Fruit fly (Drosophila melanogaster) whole organism, embryonic: ENCODE results near the gene Eip75B.

Experiments used
- Bteb2 ChIP-seq: fragments of 200-800 bp; sonication (Bioruptor generic); optimal IDR thresholded peaks from 2 replicates; lab custom pipeline; 2016; ENCODE audit warnings: missing biosample characterization, missing genetic modification characterization
- CG1024 ChIP-seq: fragments of 200-800 bp; sonication (Bioruptor generic); IDR thresholded peaks from 2 replicates; pipeline ENCODE4 v1.3.6; 2022; ENCODE audit warnings: missing biosample characterization, missing genetic modification characterization
- CG10959 ChIP-seq: fragments of 200-800 bp; sonication (Bioruptor generic); IDR thresholded peaks from 2 replicates; pipeline ENCODE4 v1.3.6; 2022; ENCODE audit warnings: missing biosample characterization, missing genetic modification characterization
- CG13424 ChIP-seq: fragments of 200-800 bp; sonication (Bioruptor generic); optimal IDR thresholded peaks from 2 replicates; lab custom pipeline; 2019; ENCODE audit warnings: missing biosample characterization, mild to moderate bottlenecking, missing genetic modification characterization, moderate library complexity
- CG1602 ChIP-seq: fragments of 200-800 bp; sonication (Bioruptor generic); optimal IDR thresholded peaks from 3 replicates; lab custom pipeline; 2016; ENCODE audit warnings: missing biosample characterization, missing genetic modification characterization
- CG16779 ChIP-seq: fragments of 200-800 bp; sonication (Bioruptor generic); IDR thresholded peaks from 2 replicates; pipeline ENCODE4 v1.3.6; 2022; ENCODE audit warnings: missing biosample characterization, missing genetic modification characterization
- CG18262 ChIP-seq: fragments of 200-800 bp; optimal IDR thresholded peaks from 3 replicates; lab custom pipeline; 2019; ENCODE audit warnings: missing biosample characterization, mild to moderate bottlenecking, missing genetic modification characterization, moderate library complexity
- CG18599 ChIP-seq: fragments of 200-800 bp; sonication (Bioruptor generic); optimal IDR thresholded peaks from 3 replicates; lab custom pipeline; 2017; ENCODE audit warnings: missing biosample characterization, missing genetic modification characterization, mild to moderate bottlenecking, moderate library complexity, missing genetic modification reagents
- CG2120 ChIP-seq: fragments of 200-800 bp; sonication (Bioruptor generic); optimal IDR thresholded peaks from 3 replicates; lab custom pipeline; 2016; ENCODE audit warnings: missing biosample characterization, missing genetic modification characterization
- CG2202 ChIP-seq: fragments of 200-800 bp; sonication (Bioruptor generic); optimal IDR thresholded peaks from 2 replicates; lab custom pipeline; 2018; ENCODE audit warnings: missing biosample characterization, mild to moderate bottlenecking, missing genetic modification characterization
- CG30020 ChIP-seq: fragments of 200-800 bp; optimal IDR thresholded peaks from 2 replicates; lab custom pipeline; 2019; ENCODE audit warnings: missing biosample characterization, mild to moderate bottlenecking, missing genetic modification characterization, moderate library complexity
- CG32532 ChIP-seq: fragments of 200-800 bp; sonication (Bioruptor generic); IDR thresholded peaks from 2 replicates; pipeline ENCODE4 v1.3.6; 2022; ENCODE audit warnings: missing biosample characterization, missing genetic modification characterization
- CG33557 ChIP-seq: fragments of 200-800 bp; sonication (Bioruptor generic); optimal IDR thresholded peaks from 2 replicates; lab custom pipeline; 2019; ENCODE audit warnings: missing biosample characterization, mild to moderate bottlenecking, missing genetic modification characterization, moderate library complexity
- CG34422 ChIP-seq: fragments of 200-800 bp; sonication (Bioruptor generic); IDR thresholded peaks from 3 replicates; pipeline ENCODE4 v1.3.6; 2022; ENCODE audit warnings: missing biosample characterization, missing genetic modification characterization
- CG4282 ChIP-seq: fragments of 200-800 bp; sonication (Bioruptor generic); optimal IDR thresholded peaks from 2 replicates; lab custom pipeline; 2016; ENCODE audit warnings: missing biosample characterization, missing genetic modification characterization
- CG6254 ChIP-seq: fragments of 200-800 bp; sonication (Bioruptor generic); optimal IDR thresholded peaks from 3 replicates; lab custom pipeline; 2017; ENCODE audit warnings: mild to moderate bottlenecking, missing biosample characterization, missing genetic modification reagents, missing genetic modification characterization
- CG7556 ChIP-seq: fragments of 200-800 bp; sonication (Bioruptor generic); optimal IDR thresholded peaks from 2 replicates; lab custom pipeline; 2017; ENCODE audit warnings: missing biosample characterization, mild to moderate bottlenecking, missing genetic modification characterization
- CG7745 ChIP-seq: fragments of 200-800 bp; sonication (Bioruptor generic); optimal IDR thresholded peaks from 2 replicates; lab custom pipeline; 2018; ENCODE audit warnings: missing biosample characterization, mild to moderate bottlenecking, missing genetic modification characterization, moderate library complexity
- CG7839 ChIP-seq: fragments of 200-800 bp; sonication (Bioruptor generic); optimal IDR thresholded peaks from 3 replicates; lab custom pipeline; 2018; ENCODE audit warnings: missing biosample characterization, mild to moderate bottlenecking, missing genetic modification characterization, moderate library complexity
- CG9797 ChIP-seq: fragments of 200-800 bp; sonication (Bioruptor generic); optimal IDR thresholded peaks from 3 replicates; lab custom pipeline; 2018; ENCODE audit warnings: missing biosample characterization, mild to moderate bottlenecking, missing genetic modification characterization
- CG9932 ChIP-seq: fragments of 200-800 bp; sonication (Bioruptor generic); IDR thresholded peaks from 2 replicates; pipeline ENCODE4 v1.3.6; 2022; ENCODE audit warnings: missing biosample characterization, missing genetic modification characterization
- CrebB ChIP-seq: fragments of 200-800 bp; sonication (Bioruptor generic); optimal IDR thresholded peaks from 3 replicates; lab custom pipeline; 2018; ENCODE audit warnings: missing biosample characterization, mild to moderate bottlenecking, missing genetic modification characterization
- E2f1 ChIP-seq: fragments of 200-800 bp; sonication (Bioruptor generic); IDR thresholded peaks from 2 replicates; pipeline ENCODE4 v1.3.6; 2022; ENCODE audit warnings: missing biosample characterization, missing genetic modification characterization
- ERR ChIP-seq: fragments of 200-800 bp; sonication (Bioruptor generic); optimal IDR thresholded peaks from 2 replicates; lab custom pipeline; 2016; ENCODE audit warnings: missing biosample characterization, missing genetic modification characterization
- HLH54F ChIP-seq: fragments of 200-800 bp; sonication (Bioruptor generic); optimal IDR thresholded peaks from 3 replicates; lab custom pipeline; 2016; ENCODE audit warnings: missing biosample characterization, missing genetic modification characterization
- Hr39 ChIP-seq: fragments of >200 bp; optimal IDR thresholded peaks from 2 replicates; lab custom pipeline; 2017
- NK7.1 ChIP-seq: fragments of 200-800 bp; sonication (Bioruptor generic); optimal IDR thresholded peaks from 3 replicates; lab custom pipeline; 2016; ENCODE audit warnings: missing biosample characterization, missing genetic modification characterization
- NfI ChIP-seq: fragments of 200-800 bp; sonication (Bioruptor generic); optimal IDR thresholded peaks from 3 replicates; lab custom pipeline; 2018; ENCODE audit warnings: missing biosample characterization, mild to moderate bottlenecking, missing genetic modification characterization, moderate library complexity
- Oli ChIP-seq: fragments of 200-800 bp; sonication (Bioruptor generic); optimal IDR thresholded peaks from 2 replicates; lab custom pipeline; 2018; ENCODE audit warnings: missing biosample characterization, mild to moderate bottlenecking, missing genetic modification characterization, moderate library complexity
- Opbp ChIP-seq: fragments of 200-800 bp; sonication (Bioruptor generic); IDR thresholded peaks from 3 replicates; pipeline ENCODE4 v1.3.6; 2022; ENCODE audit warnings: missing biosample characterization, missing genetic modification characterization; ENCODE audit not compliant: partially characterized antibody
- Ptx1 ChIP-seq: fragments of 200-800 bp; sonication (Bioruptor generic); IDR thresholded peaks from 2 replicates; pipeline ENCODE4 v1.3.6; 2022; ENCODE audit warnings: missing biosample characterization, missing genetic modification characterization
- ac ChIP-seq: fragments of 200-800 bp; sonication (Bioruptor generic); optimal IDR thresholded peaks from 3 replicates; lab custom pipeline; 2017; ENCODE audit warnings: missing biosample characterization, mild to moderate bottlenecking, missing genetic modification characterization
- amos ChIP-seq: fragments of 200-800 bp; sonication (Bioruptor generic); IDR thresholded peaks from 2 replicates; pipeline ENCODE4 v1.3.6; 2022; ENCODE audit warnings: missing biosample characterization, missing genetic modification characterization; ENCODE audit not compliant: partially characterized antibody
- aop ChIP-seq: fragments of 200-800 bp; sonication (Bioruptor generic); IDR thresholded peaks from 2 replicates; pipeline ENCODE4 v1.3.6; 2022; ENCODE audit warnings: missing biosample characterization, missing genetic modification characterization
- br ChIP-seq: fragments of >200 bp; optimal IDR thresholded peaks from 2 replicates; lab custom pipeline; 2017
- corto ChIP-seq: fragments of 200-800 bp; sonication (Bioruptor generic); optimal IDR thresholded peaks from 2 replicates; lab custom pipeline; 2016; ENCODE audit warnings: missing biosample characterization, mild to moderate bottlenecking, missing genetic modification characterization, moderate library complexity
- fru ChIP-seq: fragments of >200 bp; optimal IDR thresholded peaks from 2 replicates; lab custom pipeline; 2017
- gem ChIP-seq: fragments of 200-800 bp; sonication (Bioruptor generic); optimal IDR thresholded peaks from 2 replicates; lab custom pipeline; 2019; ENCODE audit warnings: missing biosample characterization, mild to moderate bottlenecking, missing genetic modification characterization, moderate library complexity
- ham ChIP-seq: fragments of 200-800 bp; sonication (Bioruptor generic); IDR thresholded peaks from 2 replicates; pipeline ENCODE4 v1.3.6; 2022; ENCODE audit warnings: missing biosample characterization, missing genetic modification characterization
- jigr1 ChIP-seq: fragments of 200-800 bp; sonication (Bioruptor generic); IDR thresholded peaks from 3 replicates; pipeline ENCODE4 v1.3.6; 2022; ENCODE audit warnings: missing biosample characterization, missing genetic modification characterization
- klu ChIP-seq: fragments of 200-800 bp; sonication (Bioruptor generic); IDR thresholded peaks from 2 replicates; pipeline ENCODE4 v1.3.6; 2022; ENCODE audit warnings: missing biosample characterization, missing genetic modification characterization
- kni ChIP-seq: fragments of 200-800 bp; sonication (Bioruptor generic); optimal IDR thresholded peaks from 3 replicates; lab custom pipeline; 2017; ENCODE audit warnings: mild to moderate bottlenecking, missing biosample characterization, missing genetic modification reagents, missing genetic modification characterization
- knrl ChIP-seq: fragments of 200-800 bp; sonication (Bioruptor generic); IDR thresholded peaks from 3 replicates; pipeline ENCODE4 v1.3.6; 2022; ENCODE audit warnings: missing biosample characterization, missing genetic modification characterization; ENCODE audit not compliant: partially characterized antibody
- mam ChIP-seq: fragments of 200-800 bp; sonication (Bioruptor generic); optimal IDR thresholded peaks from 3 replicates; lab custom pipeline; 2016; ENCODE audit warnings: missing biosample characterization, missing genetic modification characterization
- run ChIP-seq: fragments of 200-800 bp; sonication (Bioruptor generic); optimal IDR thresholded peaks from 3 replicates; lab custom pipeline; 2018; ENCODE audit warnings: missing biosample characterization, mild to moderate bottlenecking, missing genetic modification characterization
- sd ChIP-seq: fragments of 200-800 bp; sonication (Bioruptor generic); optimal IDR thresholded peaks from 3 replicates; lab custom pipeline; 2018; ENCODE audit warnings: missing biosample characterization, mild to moderate bottlenecking, missing genetic modification characterization, moderate library complexity
- sens ChIP-seq: fragments of 200-800 bp; sonication (Bioruptor generic); peaks from one replicate; lab custom pipeline; 2016; ENCODE audit warnings: missing biosample characterization, missing genetic modification characterization
- slou ChIP-seq: fragments of 200-800 bp; sonication (Bioruptor generic); optimal IDR thresholded peaks from 3 replicates; lab custom pipeline; 2016; ENCODE audit warnings: missing biosample characterization, missing genetic modification characterization
- tx ChIP-seq: fragments of 200-800 bp; sonication (Bioruptor generic); optimal IDR thresholded peaks from 2 replicates; lab custom pipeline; 2016; ENCODE audit warnings: missing biosample characterization, missing genetic modification characterization

Gene Eip75B

DNA sequence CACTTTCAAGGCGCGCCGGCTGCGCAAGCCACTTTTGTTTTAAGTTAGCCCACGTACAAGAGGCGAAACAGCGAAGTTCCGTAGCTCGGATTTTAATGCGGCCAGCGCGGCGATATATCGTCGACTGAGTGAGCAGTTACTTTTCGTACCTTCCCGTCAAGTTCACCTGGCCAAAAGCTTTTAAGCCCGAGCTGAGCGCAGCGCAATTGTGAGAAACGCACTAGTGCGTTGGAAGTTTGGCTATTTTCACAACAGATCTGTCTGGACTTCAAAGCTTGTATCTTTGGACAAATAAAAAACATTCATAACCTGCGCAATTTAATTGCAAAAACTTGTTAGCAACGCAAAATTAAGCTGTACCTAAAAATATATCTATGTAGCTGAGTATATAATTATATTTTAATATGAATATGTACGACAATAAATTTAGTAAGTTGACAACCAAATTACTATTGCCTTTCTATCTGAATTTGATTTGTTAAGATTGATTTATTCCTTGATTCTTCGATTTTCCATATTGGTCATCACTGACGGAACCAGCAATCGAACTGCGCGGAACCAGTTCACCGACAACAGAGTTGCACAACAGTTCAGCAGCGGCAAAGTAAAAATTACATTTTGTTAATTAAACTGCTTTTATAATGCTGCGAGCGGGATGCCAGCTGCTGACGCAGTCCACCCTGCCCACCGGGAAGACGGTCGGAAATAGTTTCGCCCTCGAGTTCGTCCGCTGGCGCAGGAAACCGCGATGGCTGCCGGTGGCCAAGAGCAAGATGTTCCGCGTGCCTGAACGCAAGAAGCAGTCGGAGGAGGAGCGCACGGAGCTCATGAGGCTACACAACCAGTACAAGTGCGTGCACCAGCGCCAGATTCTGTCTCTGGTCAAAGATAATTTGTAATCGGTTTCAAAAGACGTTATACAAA lies 41.8 kb upstream of the Eip75B start, which contains the start of the genes CG13698 and mRpS26 (continued):
- peak; percentile 42 for TF ChIP-seq HLH54F (GFP tag; lab: Kevin White, UChicago)
- peak; percentile 78 for TF ChIP-seq Ptx1 (GFP tag; lab: Robert Waterston, UW)
- TF ChIP-seq CG30020 (tag; lab: Kevin White, UChicago) = peak; percentile 46
- no peak for TF ChIP-seq CG7745 (tag; lab: Kevin White, UChicago)
- TF ChIP-seq gem = peak; percentile 84
- TF ChIP-seq Bteb2 (GFP tag; lab: Kevin White, UChicago) = peak; percentile 24
- no peak for TF ChIP-seq CG4282 (GFP tag; lab: Kevin White, UChicago)
- TF ChIP-seq CG34422 (GFP tag; lab: Robert Waterston, UW) = peak; percentile 63; the same call in 1 of the 3 replicates
- TF ChIP-seq NK7.1 (GFP tag; lab: Kevin White, UChicago) = no peak
- TF ChIP-seq CG6254 (GFP tag; lab: Kevin White, UChicago) = no peak
- TF ChIP-seq CG18599 (GFP tag; lab: Kevin White, UChicago) = peak; percentile 82
- TF ChIP-seq CG9932 (GFP tag; lab: Robert Waterston, UW) = peak; percentile 80
- peak; percentile 62 for TF ChIP-seq CG1602 (GFP tag; lab: Kevin White, UChicago)
- no peak for TF ChIP-seq br (lab: Kevin White, UChicago)
- no peak; the same call in 1 of the 2 replicates for TF ChIP-seq amos
- TF ChIP-seq CG7556 = peak; percentile 71
- no peak for TF ChIP-seq CG2202 (tag; lab: Kevin White, UChicago)
- TF ChIP-seq E2f1 = 0 out of 2 replicates have a peak, but pooled peaks have one; percentile 9
- no peak for TF ChIP-seq fru (lab: Kevin White, UChicago)
- no peak for TF ChIP-seq tx (GFP tag; lab: Kevin White, UChicago)
- TF ChIP-seq CG1024 (GFP tag; lab: Robert Waterston, UW) = 0 out of 2 replicates have a peak, but pooled peaks have one; percentile 38
- peak; percentile 72 for TF ChIP-seq CG7839
- peak; percentile 77 for TF ChIP-seq CG2120 (GFP tag; lab: Kevin White, UChicago)
- TF ChIP-seq jigr1 (GFP tag; lab: Robert Waterston, UW) = no peak
- TF ChIP-seq NfI (GFP tag; lab: Kevin White, UChicago) = peak; percentile 72
- peak; percentile 66 for TF ChIP-seq Oli (tag; lab: Kevin White, UChicago)
- TF ChIP-seq sens (GFP tag; lab: Kevin White, UChicago) = peak; percentile 91
- TF ChIP-seq run (tag; lab: Kevin White, UChicago) = no peak
- TF ChIP-seq corto (GFP tag; lab: Kevin White, UChicago) = no peak
- TF ChIP-seq slou = peak; percentile 19
- TF ChIP-seq aop (GFP tag; lab: Robert Waterston, UW) = no peak
- TF ChIP-seq CG9797 (GFP tag; lab: Kevin White, UChicago) = no peak
- TF ChIP-seq kni (GFP tag; lab: Kevin White, UChicago) = peak; percentile 29
- no peak for TF ChIP-seq CG10959 (GFP tag; lab: Robert Waterston, UW)
- TF ChIP-seq mam (GFP tag; lab: Kevin White, UChicago) = peak; percentile 62
- TF ChIP-seq CG13424 = peak; percentile 84
- peak; percentile 18 for TF ChIP-seq sd
- TF ChIP-seq knrl (GFP tag; lab: Robert Waterston, UW) = peak; percentile 26; the same call in 1 of the 3 replicates
- TF ChIP-seq CG16779 = 0 out of 2 replicates have a peak, but pooled peaks have one; percentile 41
- no peak for TF ChIP-seq ERR (GFP tag; lab: Kevin White, UChicago)
- no peak for TF ChIP-seq ac (GFP tag; lab: Kevin White, UChicago)
- no peak for TF ChIP-seq Hr39 (lab: Kevin White, UChicago)
- TF ChIP-seq CG33557 (GFP tag; lab: Kevin White, UChicago) = peak; percentile 46
- peak; percentile 78 for TF ChIP-seq CG18262
- TF ChIP-seq ham (GFP tag; lab: Robert Waterston, UW) = no peak
- TF ChIP-seq CrebB (tag; lab: Kevin White, UChicago) = no peak
- TF ChIP-seq Opbp = peak; percentile 66; the same call in 1 of the 3 replicates
- peak; percentile 67 for TF ChIP-seq CG32532
- peak; percentile 29; the same call in 1 of the 2 replicates for TF ChIP-seq klu (GFP tag; lab: Robert Waterston, UW)
